Worm (Caenorhabditis elegans) whole organism, L4/young adult: ENCODE results near the gene F36H12.4.

Source experiments
- dao-5 ChIP-seq: sonication (generic microtip); optimal IDR thresholded peaks from 2 replicates; lab custom pipeline; 2016; ENCODE audit warnings: missing genotype, missing genetic modification characterization, moderate library complexity, missing compliant biosample characterization
- him-1 ChIP-seq: sonication (generic microtip); optimal IDR thresholded peaks from 2 replicates; lab custom pipeline; 2016; ENCODE audit warnings: missing genotype, missing genetic modification reagents, missing genetic modification characterization, missing compliant biosample characterization

DNA sequence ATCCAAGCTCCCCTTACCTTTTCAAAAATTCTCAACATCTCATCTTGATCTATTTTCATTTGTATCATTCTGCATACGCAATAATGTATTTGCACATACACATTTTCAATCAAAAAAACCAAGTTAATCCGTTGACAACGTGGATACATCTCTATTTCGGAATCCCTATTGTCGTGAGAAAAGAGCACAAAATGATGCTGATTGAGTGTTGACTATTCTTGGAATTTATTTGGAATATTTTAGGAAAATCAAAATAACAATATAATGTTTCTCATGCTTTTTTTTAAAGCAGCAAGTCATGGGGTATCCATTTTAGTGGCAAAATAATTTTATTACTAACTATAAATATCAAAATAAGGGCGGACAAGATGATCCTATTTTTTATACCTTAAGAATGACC, 12.6 kb downstream of the F36H12.4 start:
- TF ChIP-seq him-1 = no peak
- no peak for TF ChIP-seq dao-5
